Fruit fly (Drosophila melanogaster) whole organism, embryonic: ENCODE data around the gene vih.

Experiments
- ATbp ChIP-seq: fragments of 200-800 bp; sonication (Bioruptor generic); optimal IDR thresholded peaks from 2 replicates; lab custom pipeline; 2017; ENCODE audit warnings: missing biosample characterization, mild to moderate bottlenecking, missing genetic modification characterization, missing genetic modification reagents
- Atf6 ChIP-seq: fragments of 200-800 bp; sonication (Bioruptor generic); IDR thresholded peaks from 2 replicates; pipeline ENCODE4 v1.3.6; 2022; ENCODE audit warnings: missing biosample characterization, missing genetic modification characterization
- B-H2 ChIP-seq: fragments of 200-800 bp; sonication (Bioruptor generic); optimal IDR thresholded peaks from 2 replicates; lab custom pipeline; 2018; ENCODE audit warnings: missing biosample characterization, mild to moderate bottlenecking, missing genetic modification characterization
- Blimp-1 ChIP-seq: fragments of 200-800 bp; sonication (Bioruptor generic); optimal IDR thresholded peaks from 3 replicates; lab custom pipeline; 2018; ENCODE audit warnings: missing biosample characterization, missing genetic modification characterization, mild to moderate bottlenecking, moderate library complexity, missing genetic modification reagents
- CG11398 ChIP-seq: fragments of 200-800 bp; sonication (Bioruptor generic); optimal IDR thresholded peaks from 2 replicates; lab custom pipeline; 2016; ENCODE audit warnings: missing biosample characterization, missing genetic modification characterization
- CG11560 ChIP-seq: fragments of 200-800 bp; sonication (Bioruptor generic); IDR thresholded peaks from 3 replicates; pipeline ENCODE4 v1.3.6; 2022; ENCODE audit warnings: missing biosample characterization, missing genetic modification characterization
- CG16863 ChIP-seq: fragments of 200-800 bp; sonication (Bioruptor generic); optimal IDR thresholded peaks from 3 replicates; lab custom pipeline; 2016; ENCODE audit warnings: missing biosample characterization, missing genetic modification characterization
- CG17612 ChIP-seq: fragments of 200-800 bp; sonication (Bioruptor generic); IDR thresholded peaks from 2 replicates; pipeline ENCODE4 v1.3.6; 2022; ENCODE audit warnings: missing biosample characterization, missing genetic modification characterization
- CG17829 ChIP-seq: fragments of 200-800 bp; optimal IDR thresholded peaks from 2 replicates; lab custom pipeline; 2019; ENCODE audit warnings: missing biosample characterization, mild to moderate bottlenecking, missing genetic modification characterization, moderate library complexity
- CG1792 ChIP-seq: fragments of 200-800 bp; sonication (Bioruptor generic); optimal IDR thresholded peaks from 2 replicates; lab custom pipeline; 2016; ENCODE audit warnings: missing biosample characterization, missing genetic modification characterization
- CG18599 ChIP-seq: fragments of 200-800 bp; sonication (Bioruptor generic); optimal IDR thresholded peaks from 3 replicates; lab custom pipeline; 2017; ENCODE audit warnings: missing biosample characterization, missing genetic modification characterization, mild to moderate bottlenecking, moderate library complexity, missing genetic modification reagents
- CG2129 ChIP-seq: fragments of 200-800 bp; sonication (Bioruptor generic); IDR thresholded peaks from 2 replicates; pipeline ENCODE4 v1.3.6; 2022; ENCODE audit warnings: missing biosample characterization, missing genetic modification characterization; ENCODE audit not compliant: partially characterized antibody
- CG2199 ChIP-seq: fragments of 200-800 bp; sonication (Bioruptor generic); IDR thresholded peaks from 3 replicates; pipeline ENCODE4 v1.3.6; 2022; ENCODE audit warnings: missing biosample characterization, missing genetic modification characterization
- CG31388 ChIP-seq: fragments of 200-800 bp; sonication (Bioruptor generic); optimal IDR thresholded peaks from 2 replicates; lab custom pipeline; 2016; ENCODE audit warnings: missing biosample characterization, missing genetic modification characterization
- CG33213 ChIP-seq: fragments of 200-800 bp; sonication (Bioruptor generic); optimal IDR thresholded peaks from 3 replicates; lab custom pipeline; 2016; ENCODE audit warnings: missing biosample characterization, missing genetic modification characterization
- CG3407 ChIP-seq: fragments of 200-800 bp; sonication (Bioruptor generic); optimal IDR thresholded peaks from 2 replicates; lab custom pipeline; 2018; ENCODE audit warnings: missing biosample characterization, mild to moderate bottlenecking, missing genetic modification characterization
- CG7839 ChIP-seq: fragments of 200-800 bp; sonication (Bioruptor generic); optimal IDR thresholded peaks from 3 replicates; lab custom pipeline; 2018; ENCODE audit warnings: missing biosample characterization, mild to moderate bottlenecking, missing genetic modification characterization, moderate library complexity
- CG7928 ChIP-seq: fragments of 200-800 bp; sonication (Bioruptor generic); optimal IDR thresholded peaks from 2 replicates; lab custom pipeline; 2017; ENCODE audit warnings: missing biosample characterization, mild to moderate bottlenecking, missing genetic modification characterization
- CG8281 ChIP-seq: fragments of 200-800 bp; sonication (Bioruptor generic); optimal IDR thresholded peaks from 2 replicates; lab custom pipeline; 2018; ENCODE audit warnings: missing biosample characterization, mild to moderate bottlenecking, missing genetic modification characterization, moderate library complexity
- CG8944 ChIP-seq: fragments of 200-800 bp; sonication (Bioruptor generic); optimal IDR thresholded peaks from 3 replicates; lab custom pipeline; 2016; ENCODE audit warnings: missing biosample characterization, missing genetic modification characterization
- CG9932 ChIP-seq: fragments of 200-800 bp; sonication (Bioruptor generic); IDR thresholded peaks from 2 replicates; pipeline ENCODE4 v1.3.6; 2022; ENCODE audit warnings: missing biosample characterization, missing genetic modification characterization
- CkIIα-i1 ChIP-seq: fragments of 200-800 bp; sonication (Bioruptor generic); IDR thresholded peaks from 2 replicates; pipeline ENCODE4 v1.3.6; 2022; ENCODE audit warnings: missing biosample characterization, missing genetic modification characterization
- E2f1 ChIP-seq: fragments of 200-800 bp; sonication (Bioruptor generic); IDR thresholded peaks from 2 replicates; pipeline ENCODE4 v1.3.6; 2022; ENCODE audit warnings: missing biosample characterization, missing genetic modification characterization
- Ets97D ChIP-seq: fragments of 200-800 bp; sonication (Bioruptor generic); optimal IDR thresholded peaks from 3 replicates; lab custom pipeline; 2016; ENCODE audit warnings: missing biosample characterization, missing genetic modification characterization
- Fer1 ChIP-seq: fragments of 200-800 bp; sonication (Bioruptor generic); optimal IDR thresholded peaks from 2 replicates; lab custom pipeline; 2017; ENCODE audit warnings: missing biosample characterization, mild to moderate bottlenecking, missing genetic modification characterization
- Gug ChIP-seq: fragments of 200-800 bp; sonication (Bioruptor generic); IDR thresholded peaks from 4 replicates; pipeline ENCODE4 v1.3.6; 2022; ENCODE audit warnings: missing biosample characterization, missing genetic modification characterization
- HLH54F ChIP-seq: fragments of 200-800 bp; sonication (Bioruptor generic); optimal IDR thresholded peaks from 3 replicates; lab custom pipeline; 2016; ENCODE audit warnings: missing biosample characterization, missing genetic modification characterization
- NC2β ChIP-seq: fragments of 200-800 bp; sonication (Bioruptor generic); optimal IDR thresholded peaks from 2 replicates; lab custom pipeline; 2016; ENCODE audit warnings: missing biosample characterization, missing genetic modification characterization
- Nf-YA ChIP-seq: fragments of 200-800 bp; sonication (Bioruptor generic); IDR thresholded peaks from 2 replicates; pipeline ENCODE4 v1.3.6; 2022; ENCODE audit warnings: missing biosample characterization, missing genetic modification characterization
- Nf-YC ChIP-seq: fragments of 200-800 bp; optimal IDR thresholded peaks from 3 replicates; lab custom pipeline; 2019; ENCODE audit warnings: missing biosample characterization, mild to moderate bottlenecking, missing genetic modification characterization, moderate library complexity
- Scr ChIP-seq: fragments of 200-800 bp; sonication (Bioruptor generic); IDR thresholded peaks from 2 replicates; pipeline ENCODE4 v1.3.6; 2022; ENCODE audit warnings: missing biosample characterization, missing genetic modification characterization; ENCODE audit not compliant: partially characterized antibody
- Stat92E ChIP-seq, 3 experiments: fragments of >200 bp in 2 of 3; fragments of 200-800 bp in 1 of 3; sonication (Bioruptor generic) in 1 of 3; optimal IDR thresholded peaks; 2 replicates each; lab custom pipeline; 2017 to 2019; ENCODE audit warnings: missing biosample characterization in 3 of 3, missing genetic modification characterization in 3 of 3, mild to moderate bottlenecking in 1 of 3, moderate library complexity in 1 of 3
- TFAM ChIP-seq: fragments of 200-800 bp; sonication (Bioruptor generic); optimal IDR thresholded peaks from 2 replicates; lab custom pipeline; 2017; ENCODE audit warnings: missing biosample characterization, missing genetic modification characterization, inconsistent platforms
- abd-A ChIP-seq: fragments of 200-800 bp; sonication (Bioruptor generic); optimal IDR thresholded peaks from 3 replicates; lab custom pipeline; 2019; ENCODE audit warnings: missing biosample characterization, mild to moderate bottlenecking, missing genetic modification characterization, moderate library complexity
- bbx ChIP-seq: fragments of 200-800 bp; sonication (Bioruptor generic); IDR thresholded peaks from 2 replicates; pipeline ENCODE4 v1.3.6; 2022; ENCODE audit warnings: missing biosample characterization, missing genetic modification characterization; ENCODE audit not compliant: partially characterized antibody
- crol ChIP-seq: fragments of 200-800 bp; sonication (Bioruptor generic); IDR thresholded peaks from 2 replicates; pipeline ENCODE4 v1.3.6; 2022; ENCODE audit warnings: missing biosample characterization, missing genetic modification characterization
- fru ChIP-seq: fragments of >200 bp; optimal IDR thresholded peaks from 2 replicates; lab custom pipeline; 2017
- grn ChIP-seq: fragments of 200-800 bp; sonication (Bioruptor generic); optimal IDR thresholded peaks from 3 replicates; lab custom pipeline; 2017; ENCODE audit warnings: missing biosample characterization, missing genetic modification characterization
- kah ChIP-seq: fragments of 200-800 bp; sonication (Bioruptor generic); optimal IDR thresholded peaks from 2 replicates; lab custom pipeline; 2018; ENCODE audit warnings: missing biosample characterization, mild to moderate bottlenecking, missing genetic modification characterization
- kay ChIP-seq: fragments of 200-800 bp; sonication (Bioruptor generic); optimal IDR thresholded peaks from 2 replicates; lab custom pipeline; 2016; ENCODE audit warnings: missing biosample characterization, missing genetic modification characterization
- lbe ChIP-seq: fragments of 200-800 bp; sonication (Bioruptor generic); optimal IDR thresholded peaks from 2 replicates; lab custom pipeline; 2016; ENCODE audit warnings: missing biosample characterization, mild to moderate bottlenecking, missing genetic modification characterization
- mam ChIP-seq: fragments of 200-800 bp; sonication (Bioruptor generic); optimal IDR thresholded peaks from 3 replicates; lab custom pipeline; 2016; ENCODE audit warnings: missing biosample characterization, missing genetic modification characterization
- nerfin-1 ChIP-seq: fragments of 200-800 bp; sonication (Bioruptor generic); optimal IDR thresholded peaks from 3 replicates; lab custom pipeline; 2019; ENCODE audit warnings: missing biosample characterization, mild to moderate bottlenecking, missing genetic modification characterization, moderate library complexity
- pfk ChIP-seq: fragments of 200-800 bp; sonication (Bioruptor generic); optimal IDR thresholded peaks from 2 replicates; lab custom pipeline; 2018; ENCODE audit warnings: missing biosample characterization, mild to moderate bottlenecking, missing genetic modification characterization, moderate library complexity
- salm ChIP-seq: fragments of 200-800 bp; sonication (Bioruptor generic); optimal IDR thresholded peaks from 2 replicates; lab custom pipeline; 2018; ENCODE audit warnings: missing biosample characterization, mild to moderate bottlenecking, missing genetic modification characterization
- shn ChIP-seq: fragments of 200-800 bp; sonication (Bioruptor generic); optimal IDR thresholded peaks from 3 replicates; lab custom pipeline; 2016; ENCODE audit warnings: missing biosample characterization, missing genetic modification characterization
- sna ChIP-seq: fragments of 200-800 bp; sonication (Bioruptor generic); IDR thresholded peaks from 2 replicates; pipeline ENCODE4 v1.3.6; 2022; ENCODE audit warnings: missing biosample characterization, missing genetic modification characterization; ENCODE audit not compliant: partially characterized antibody
- sqz ChIP-seq: fragments of 200-800 bp; sonication (Bioruptor generic); optimal IDR thresholded peaks from 3 replicates; lab custom pipeline; 2018; ENCODE audit warnings: missing biosample characterization, mild to moderate bottlenecking, missing genetic modification characterization
- wdn ChIP-seq: fragments of 200-800 bp; sonication (Bioruptor generic); IDR thresholded peaks from 2 replicates; pipeline ENCODE4 v1.3.6; 2022; ENCODE audit warnings: missing biosample characterization, missing genetic modification characterization
- wek ChIP-seq: fragments of 200-800 bp; sonication (Bioruptor generic); optimal IDR thresholded peaks from 3 replicates; lab custom pipeline; 2018; ENCODE audit warnings: missing biosample characterization, mild to moderate bottlenecking, missing genetic modification characterization, moderate library complexity
- wor ChIP-seq: fragments of 200-800 bp; sonication (Bioruptor generic); IDR thresholded peaks from 2 replicates; pipeline ENCODE4 v1.3.6; 2022; ENCODE audit warnings: missing biosample characterization, missing genetic modification characterization

vih gene

dm6 chr3L:12526433-12527113 is 22.5 kb downstream of the vih start, which contains the start of gene eIF2beta (continued):
- TF ChIP-seq Stat92E (GFP tag; optimal IDR thresholded peaks at IDR 0.05; lab: Kevin White, UChicago) (peak in 1 of 3 experiments; percentile 12), kah (GFP tag; lab: Kevin White, UChicago) (peak; percentile 43), crol (no peak), Fer1 (GFP tag; lab: Kevin White, UChicago) (peak; percentile 64), CG17829 (tag; lab: Kevin White, UChicago) (peak; percentile 23), CG7928 (GFP tag; lab: Kevin White, UChicago) (no peak), E2f1 (GFP tag; lab: Robert Waterston, UW) (no peak), mam (GFP tag; lab: Kevin White, UChicago) (no peak), CG7839 (peak; percentile 39), Nf-YA (GFP tag; lab: Robert Waterston, UW) (no peak), grn (GFP tag; lab: Kevin White, UChicago) (no peak), NC2β (GFP tag; lab: Kevin White, UChicago) (peak; percentile 3), CG11398 (GFP tag; lab: Kevin White, UChicago) (no peak), wek (GFP tag; lab: Kevin White, UChicago) (peak; percentile 2), lbe (peak; percentile 73), Gug (GFP tag; lab: Robert Waterston, UW) (no peak), ATbp (GFP tag; lab: Kevin White, UChicago) (no peak), sqz (GFP tag; lab: Kevin White, UChicago) (peak; percentile 51), wdn (no peak), bbx (no peak), sna (GFP tag; lab: Robert Waterston, UW) (no peak), Ets97D (no peak), CG17612 (GFP tag; lab: Robert Waterston, UW) (no peak), B-H2 (no peak), pfk (GFP tag; lab: Kevin White, UChicago) (peak; percentile 32), nerfin-1 (peak; percentile 33), Nf-YC (tag; lab: Kevin White, UChicago) (peak; percentile 41), TFAM (GFP tag; lab: Kevin White, UChicago) (no peak), CG18599 (no peak), CG2199 (GFP tag; lab: Robert Waterston, UW) (no peak), CG2129 (GFP tag; lab: Robert Waterston, UW) (no peak), Atf6 (no peak), salm (tag; lab: Kevin White, UChicago) (no peak), CG11560 (tag; lab: Robert Waterston, UW) (no peak), kay (GFP tag; lab: Kevin White, UChicago) (no peak), CG16863 (peak; percentile 14), CG1792 (GFP tag; lab: Kevin White, UChicago) (no peak), CG31388 (GFP tag; lab: Kevin White, UChicago) (no peak), shn (GFP tag; lab: Kevin White, UChicago) (no peak), CkIIα-i1 (GFP tag; lab: Robert Waterston, UW) (no peak), HLH54F (GFP tag; lab: Kevin White, UChicago) (no peak), CG3407 (no peak), CG33213 (no peak), abd-A (tag; lab: Kevin White, UChicago) (no peak), Scr (no peak), fru (lab: Kevin White, UChicago) (no peak), CG8281 (tag; lab: Kevin White, UChicago) (no peak), Blimp-1 (GFP tag; lab: Kevin White, UChicago) (peak; percentile 19), wor (GFP tag; lab: Robert Waterston, UW) (no peak), CG9932 (no peak), CG8944 (no peak)
